Fruit fly (Drosophila melanogaster) whole organism, embryonic: ENCODE data around the gene Mkp3.

Source experiments
- CG12744 ChIP-seq: fragments of 200-800 bp; sonication (Bioruptor generic); optimal IDR thresholded peaks from 2 replicates; lab custom pipeline; 2016; ENCODE audit warnings: missing biosample characterization, missing genetic modification characterization
- CG13894 ChIP-seq: fragments of 200-800 bp; sonication (Bioruptor generic); optimal IDR thresholded peaks from 3 replicates; lab custom pipeline; 2018; ENCODE audit warnings: missing biosample characterization, mild to moderate bottlenecking, missing genetic modification characterization, moderate library complexity
- CG14014 ChIP-seq: fragments of 200-800 bp; sonication (Bioruptor generic); IDR thresholded peaks from 2 replicates; pipeline ENCODE4 v1.3.6; 2022; ENCODE audit warnings: missing biosample characterization, missing genetic modification characterization
- CG14667 ChIP-seq: fragments of 200-800 bp; sonication (Bioruptor generic); IDR thresholded peaks from 2 replicates; pipeline ENCODE4 v1.3.6; 2022; ENCODE audit warnings: missing biosample characterization, missing genetic modification characterization
- CG15601 ChIP-seq: fragments of 200-800 bp; sonication (Bioruptor generic); optimal IDR thresholded peaks from 3 replicates; lab custom pipeline; 2019; ENCODE audit warnings: missing biosample characterization, mild to moderate bottlenecking, missing genetic modification characterization, moderate library complexity
- CG15696 ChIP-seq: fragments of 200-800 bp; sonication (Bioruptor generic); optimal IDR thresholded peaks from 2 replicates; lab custom pipeline; 2019; ENCODE audit warnings: missing biosample characterization, mild to moderate bottlenecking, missing genetic modification characterization, moderate library complexity
- CG18262 ChIP-seq: fragments of 200-800 bp; optimal IDR thresholded peaks from 3 replicates; lab custom pipeline; 2019; ENCODE audit warnings: missing biosample characterization, mild to moderate bottlenecking, missing genetic modification characterization, moderate library complexity
- CG2712 ChIP-seq: fragments of 200-800 bp; optimal IDR thresholded peaks from 3 replicates; lab custom pipeline; 2019; ENCODE audit warnings: missing biosample characterization, mild to moderate bottlenecking, missing genetic modification characterization, moderate library complexity
- CG33557 ChIP-seq: fragments of 200-800 bp; sonication (Bioruptor generic); optimal IDR thresholded peaks from 2 replicates; lab custom pipeline; 2019; ENCODE audit warnings: missing biosample characterization, mild to moderate bottlenecking, missing genetic modification characterization, moderate library complexity
- CG4360 ChIP-seq: fragments of 200-800 bp; sonication (Bioruptor generic); IDR thresholded peaks from 2 replicates; pipeline ENCODE4 v1.3.6; 2022; ENCODE audit warnings: missing biosample characterization, missing genetic modification characterization
- CG7745 ChIP-seq: fragments of 200-800 bp; sonication (Bioruptor generic); optimal IDR thresholded peaks from 2 replicates; lab custom pipeline; 2018; ENCODE audit warnings: missing biosample characterization, mild to moderate bottlenecking, missing genetic modification characterization, moderate library complexity
- CG9727 ChIP-seq: fragments of 200-800 bp; sonication (Bioruptor generic); optimal IDR thresholded peaks from 3 replicates; lab custom pipeline; 2017; ENCODE audit warnings: missing biosample characterization, mild to moderate bottlenecking, missing genetic modification characterization
- CG9797 ChIP-seq: fragments of 200-800 bp; sonication (Bioruptor generic); optimal IDR thresholded peaks from 3 replicates; lab custom pipeline; 2018; ENCODE audit warnings: missing biosample characterization, mild to moderate bottlenecking, missing genetic modification characterization
- Doc2 ChIP-seq: fragments of 200-800 bp; sonication (Bioruptor generic); IDR thresholded peaks from 2 replicates; pipeline ENCODE4 v1.3.6; 2022; ENCODE audit warnings: missing biosample characterization, missing genetic modification characterization
- Doc3 ChIP-seq: fragments of 200-800 bp; sonication (Bioruptor generic); IDR thresholded peaks from 3 replicates; pipeline ENCODE4 v1.3.6; 2022; ENCODE audit warnings: missing biosample characterization, missing genetic modification characterization; ENCODE audit not compliant: partially characterized antibody
- Hr3 ChIP-seq: fragments of 200-800 bp; sonication (Bioruptor generic); optimal IDR thresholded peaks from 3 replicates; lab custom pipeline; 2016; ENCODE audit warnings: missing biosample characterization, missing genetic modification characterization
- MTF-1 ChIP-seq: fragments of 200-800 bp; sonication (Bioruptor generic); optimal IDR thresholded peaks from 2 replicates; lab custom pipeline; 2018; ENCODE audit warnings: missing biosample characterization, mild to moderate bottlenecking, missing genetic modification characterization, borderline replicate concordance
- Med ChIP-seq: fragments of 200-800 bp; sonication (Bioruptor generic); peaks from one replicate; lab custom pipeline; 2016; ENCODE audit warnings: missing biosample characterization, missing genetic modification characterization, mild to moderate bottlenecking, inconsistent platforms, moderate library complexity
- Mrtf ChIP-seq: fragments of 200-800 bp; sonication (Bioruptor generic); IDR thresholded peaks from 3 replicates; pipeline ENCODE4 v1.3.6; 2022; ENCODE audit warnings: missing biosample characterization, missing genetic modification characterization
- NC2α ChIP-seq: fragments of 200-800 bp; sonication (Bioruptor generic); optimal IDR thresholded peaks from 2 replicates; lab custom pipeline; 2016; ENCODE audit warnings: missing biosample characterization, missing genetic modification characterization
- Vsx1 ChIP-seq: fragments of 200-800 bp; sonication (Bioruptor generic); optimal IDR thresholded peaks from 2 replicates; lab custom pipeline; 2017; ENCODE audit warnings: missing biosample characterization, mild to moderate bottlenecking, missing genetic modification characterization, missing genetic modification reagents
- bsh ChIP-seq, 2 experiments: fragments of 200-800 bp; sonication (Bioruptor generic); optimal IDR thresholded peaks; 2 replicates each; lab custom pipeline; 2017 to 2018; ENCODE audit warnings: mild to moderate bottlenecking in 2 of 2, missing biosample characterization in 2 of 2, missing genetic modification characterization in 2 of 2, moderate library complexity in 1 of 2
- caup ChIP-seq: fragments of 200-800 bp; sonication (Bioruptor generic); optimal IDR thresholded peaks from 3 replicates; lab custom pipeline; 2017; ENCODE audit warnings: missing biosample characterization, mild to moderate bottlenecking, missing genetic modification characterization, moderate library complexity; ENCODE audit not compliant: severe bottlenecking
- dmrt11E ChIP-seq: fragments of 200-800 bp; sonication (Bioruptor generic); optimal IDR thresholded peaks from 3 replicates; lab custom pipeline; 2018; ENCODE audit warnings: missing biosample characterization, mild to moderate bottlenecking, missing genetic modification characterization, moderate library complexity
- dmrt99B ChIP-seq: fragments of 200-800 bp; sonication (Bioruptor generic); optimal IDR thresholded peaks from 2 replicates; lab custom pipeline; 2018; ENCODE audit warnings: missing biosample characterization, mild to moderate bottlenecking, missing genetic modification characterization, moderate library complexity
- exex ChIP-seq: fragments of 200-800 bp; sonication (Bioruptor generic); optimal IDR thresholded peaks from 4 replicates; lab custom pipeline; 2018; ENCODE audit warnings: missing biosample characterization, mild to moderate bottlenecking, missing genetic modification characterization, moderate library complexity
- fru ChIP-seq: fragments of >200 bp; optimal IDR thresholded peaks from 2 replicates; lab custom pipeline; 2017
- gce ChIP-seq: fragments of 200-800 bp; sonication (Bioruptor generic); IDR thresholded peaks from 3 replicates; pipeline ENCODE4 v1.3.6; 2022; ENCODE audit warnings: missing biosample characterization, missing genetic modification characterization
- hkb ChIP-seq, 2 experiments: fragments of 200-800 bp in 1 of 2; fragments of >200 bp in 1 of 2; sonication (Bioruptor generic) in 1 of 2; IDR thresholded peaks in 1 of 2; optimal IDR thresholded peaks in 1 of 2; 2 replicates each; pipeline versions ENCODE4 v1.3.6 to Lab custom; 2017 to 2022; ENCODE audit warnings: missing biosample characterization in 1 of 2, missing genetic modification characterization in 1 of 2
- hth ChIP-seq: fragments of >200 bp; optimal IDR thresholded peaks from 2 replicates; lab custom pipeline; 2017; ENCODE audit warnings: inconsistent platforms
- jumu ChIP-seq: fragments of 200-800 bp; sonication (Bioruptor generic); optimal IDR thresholded peaks from 3 replicates; lab custom pipeline; 2016; ENCODE audit warnings: missing biosample characterization, missing genetic modification characterization
- kni ChIP-seq: fragments of 200-800 bp; sonication (Bioruptor generic); optimal IDR thresholded peaks from 3 replicates; lab custom pipeline; 2017; ENCODE audit warnings: mild to moderate bottlenecking, missing biosample characterization, missing genetic modification reagents, missing genetic modification characterization
- maf-S ChIP-seq: fragments of 200-800 bp; sonication (Bioruptor generic); optimal IDR thresholded peaks from 2 replicates; lab custom pipeline; 2016; ENCODE audit warnings: missing biosample characterization, missing genetic modification characterization
- nerfin-2 ChIP-seq: fragments of 200-800 bp; sonication (Bioruptor generic); IDR thresholded peaks from 2 replicates; pipeline ENCODE4 v1.3.6; 2022; ENCODE audit warnings: missing biosample characterization, missing genetic modification characterization; ENCODE audit not compliant: partially characterized antibody
- oc ChIP-seq: fragments of 200-800 bp; sonication (Bioruptor generic); optimal IDR thresholded peaks from 2 replicates; lab custom pipeline; 2018; ENCODE audit warnings: missing biosample characterization, mild to moderate bottlenecking, missing genetic modification characterization, moderate library complexity
- salm ChIP-seq: fragments of 200-800 bp; sonication (Bioruptor generic); optimal IDR thresholded peaks from 2 replicates; lab custom pipeline; 2018; ENCODE audit warnings: missing biosample characterization, mild to moderate bottlenecking, missing genetic modification characterization
- sd ChIP-seq: fragments of 200-800 bp; sonication (Bioruptor generic); optimal IDR thresholded peaks from 3 replicates; lab custom pipeline; 2018; ENCODE audit warnings: missing biosample characterization, mild to moderate bottlenecking, missing genetic modification characterization, moderate library complexity
- sens ChIP-seq: fragments of 200-800 bp; sonication (Bioruptor generic); peaks from one replicate; lab custom pipeline; 2016; ENCODE audit warnings: missing biosample characterization, missing genetic modification characterization
- unc-4 ChIP-seq: fragments of 200-800 bp; sonication (Bioruptor generic); IDR thresholded peaks from 2 replicates; pipeline ENCODE4 v1.3.6; 2022; ENCODE audit warnings: missing biosample characterization, missing genetic modification characterization; ENCODE audit not compliant: partially characterized antibody
- z ChIP-seq: fragments of 200-800 bp; sonication (Bioruptor generic); IDR thresholded peaks from 3 replicates; pipeline ENCODE4 v1.3.6; 2022; ENCODE audit warnings: missing biosample characterization, missing genetic modification characterization

Mkp3 gene

dm6 chr3L:19040155-19040644, 46.0 kb downstream of the Mkp3 start (continued):
- no peak for TF ChIP-seq fru (lab: Kevin White, UChicago)
- TF ChIP-seq, all 482 proteins: peak for 89

- TF ChIP-seq oc (tag; lab: Kevin White, UChicago) (no peak), CG33557 (GFP tag; lab: Kevin White, UChicago) (peak; percentile 54), Doc2 (no peak), sens (GFP tag; lab: Kevin White, UChicago) (peak; percentile 50), bsh (GFP tag; optimal IDR thresholded peaks at IDR 0.05; lab: Kevin White, UChicago) (peak in 1 of 2 experiments; percentile 11), CG15696 (tag; lab: Kevin White, UChicago) (peak; percentile 12), jumu (GFP tag; lab: Kevin White, UChicago) (no peak), CG14014 (GFP tag; lab: Robert Waterston, UW) (no peak), Med (GFP tag; lab: Kevin White, UChicago) (peak; percentile 15), MTF-1 (GFP tag; lab: Kevin White, UChicago) (no peak), sd (tag; lab: Kevin White, UChicago) (no peak), CG13894 (tag; lab: Kevin White, UChicago) (no peak), kni (GFP tag; lab: Kevin White, UChicago) (no peak), maf-S (GFP tag; lab: Kevin White, UChicago) (no peak), hth (lab: Kevin White, UChicago) (no peak), NC2α (GFP tag; lab: Kevin White, UChicago) (no peak), Vsx1 (GFP tag; lab: Kevin White, UChicago) (no peak), nerfin-2 (GFP tag; lab: Robert Waterston, UW) (no peak), hkb (optimal IDR thresholded peaks at IDR 0.05; lab: Kevin White, UChicago) (no peak), hkb (GFP tag; IDR thresholded peaks at IDR 0.05; lab: Robert Waterston, UW) (0 out of 2 replicates have a peak, but pooled peaks have one; percentile 22), Hr3 (no peak), dmrt99B (no peak), Doc3 (GFP tag; lab: Robert Waterston, UW) (no peak), CG9797 (no peak), gce (no peak), CG2712 (tag; lab: Kevin White, UChicago) (peak; percentile 6), CG9727 (GFP tag; lab: Kevin White, UChicago) (peak; percentile 3), CG4360 (GFP tag; lab: Robert Waterston, UW) (peak; percentile 40; the same call in 1 of the 2 replicates), CG14667 (GFP tag; lab: Robert Waterston, UW) (no peak), CG18262 (tag; lab: Kevin White, UChicago) (peak; percentile 7), z (no peak), salm (tag; lab: Kevin White, UChicago) (no peak), CG12744 (no peak), CG15601 (tag; lab: Kevin White, UChicago) (peak; percentile 9), caup (GFP tag; lab: Kevin White, UChicago) (no peak), unc-4 (GFP tag; lab: Robert Waterston, UW) (no peak), dmrt11E (tag; lab: Kevin White, UChicago) (peak; percentile 12), CG7745 (tag; lab: Kevin White, UChicago) (peak; percentile 42), exex (tag; lab: Kevin White, UChicago) (no peak), Mrtf (GFP tag; lab: Robert Waterston, UW) (no peak)
Measured at dm6 chr3L:19037051-19037450, 49.2 kb downstream of the Mkp3 start.
